Fruit fly (Drosophila melanogaster): ENCODE results near the gene NijA.

NijA gene

DNA sequence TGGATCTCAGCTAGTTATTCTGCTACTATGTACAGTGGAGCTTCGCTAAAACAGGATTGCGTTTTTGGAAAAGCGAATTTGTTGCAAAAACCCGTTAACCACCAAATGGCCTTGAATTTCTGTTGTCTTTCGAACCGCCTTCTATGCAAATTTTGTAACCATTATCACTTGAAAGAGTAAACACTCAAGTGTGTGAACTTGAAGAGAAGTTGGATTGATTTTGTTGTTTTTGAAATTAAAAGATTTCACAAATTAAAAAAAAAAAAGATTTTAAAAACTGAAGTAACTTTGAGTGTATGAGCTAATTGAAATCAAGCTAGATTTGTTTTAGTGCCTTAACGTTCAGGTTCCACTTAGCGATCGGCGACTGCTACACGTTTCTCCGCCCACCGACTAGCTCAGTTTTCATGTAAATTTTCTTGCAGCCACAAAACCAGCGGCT, 12.8 kb downstream of the NijA start (continued):
- TF ChIP-seq shn (GFP tag; optimal IDR thresholded peaks at IDR 0.05) = peak; percentile 51
- peak; percentile 24 for TF ChIP-seq CG31388 (GFP tag; optimal IDR thresholded peaks at IDR 0.05)
- peak; percentile 32 for TF ChIP-seq Chrac-16 (GFP tag; optimal IDR thresholded peaks at IDR 0.05)
- TF ChIP-seq CG12769 (tag; optimal IDR thresholded peaks at IDR 0.05) = no peak
- 0 out of 3 replicates have a peak, but pooled peaks have one; percentile 6 for TF ChIP-seq ase (GFP tag; IDR thresholded peaks at IDR 0.05)
- TF ChIP-seq CG8924 (tag; optimal IDR thresholded peaks at IDR 0.05) = peak; percentile 31
- peak; percentile 81 for TF ChIP-seq ems (GFP tag; optimal IDR thresholded peaks at IDR 0.05)
- TF ChIP-seq rib (GFP tag; IDR thresholded peaks at IDR 0.05) = 0 out of 2 replicates have a peak, but pooled peaks have one; percentile 26
- no peak for TF ChIP-seq CG33557 (GFP tag; optimal IDR thresholded peaks at IDR 0.05)
- peak; percentile 58 for TF ChIP-seq CG6654 (GFP tag; optimal IDR thresholded peaks at IDR 0.05)
- TF ChIP-seq Sry-δ (GFP tag; optimal IDR thresholded peaks at IDR 0.05) = peak; percentile 11
- peak; percentile 78 for TF ChIP-seq HHEX (GFP tag; optimal IDR thresholded peaks at IDR 0.05)
- 0 out of 2 replicates have a peak, but pooled peaks have one; percentile 35 for TF ChIP-seq bowl (GFP tag; IDR thresholded peaks at IDR 0.05)
- peak; percentile 19 for TF ChIP-seq CG10543 (GFP tag; optimal IDR thresholded peaks at IDR 0.05)
- peak; percentile 89 for TF ChIP-seq bab2 (GFP tag; optimal IDR thresholded peaks at IDR 0.05)
- no peak for TF ChIP-seq kni (GFP tag; optimal IDR thresholded peaks at IDR 0.05)
- TF ChIP-seq Trl (optimal IDR thresholded peaks at IDR 0.05) = no peak
- TF ChIP-seq Trl (GFP tag; optimal IDR thresholded peaks at IDR 0.05) = peak; percentile 82
- no peak for TF ChIP-seq zen2 (GFP tag; IDR thresholded peaks at IDR 0.05; ENCODE audit: partially characterized antibody)
- TF ChIP-seq CG2875 (GFP tag; optimal IDR thresholded peaks at IDR 0.05) = peak; percentile 67
- no peak for TF ChIP-seq prd (optimal IDR thresholded peaks at IDR 0.05)
- TF ChIP-seq prd (GFP tag; IDR thresholded peaks at IDR 0.05) = peak; percentile 82
- peak; percentile 76 for TF ChIP-seq pnt (GFP tag; optimal IDR thresholded peaks at IDR 0.05)
- TF ChIP-seq en (GFP tag; optimal IDR thresholded peaks at IDR 0.05) = peak; percentile 36
- TF ChIP-seq peb (GFP tag; IDR thresholded peaks at IDR 0.05) = no peak; the same call in 1 of the 2 replicates
- TF ChIP-seq zfh2 (GFP tag; optimal IDR thresholded peaks at IDR 0.05) = peak; percentile 55
- TF ChIP-seq Eip74EF (GFP tag; optimal IDR thresholded peaks at IDR 0.05) = peak in 1 of 2 experiments; percentile 42
- no peak for TF ChIP-seq TFAM (GFP tag; optimal IDR thresholded peaks at IDR 0.05)
- peak; percentile 62 for TF ChIP-seq unpg (GFP tag; optimal IDR thresholded peaks at IDR 0.05)
- peak; percentile 45 for TF ChIP-seq CG17385 (GFP tag; optimal IDR thresholded peaks at IDR 0.05)
- no peak for TF ChIP-seq sd (tag; optimal IDR thresholded peaks at IDR 0.05)
- peak; percentile 63 for TF ChIP-seq CG15011 (GFP tag; optimal IDR thresholded peaks at IDR 0.05)
- no peak for TF ChIP-seq CG7987 (GFP tag; optimal IDR thresholded peaks at IDR 0.05)
- peak; percentile 48 for TF ChIP-seq CG3847 (GFP tag; IDR thresholded peaks at IDR 0.05)
- TF ChIP-seq jing (GFP tag; optimal IDR thresholded peaks at IDR 0.05) = peak; percentile 24
- no peak for TF ChIP-seq CG3838 (GFP tag; optimal IDR thresholded peaks at IDR 0.05)
- peak; percentile 70 for TF ChIP-seq ATbp (GFP tag; optimal IDR thresholded peaks at IDR 0.05)
- TF ChIP-seq D19B (GFP tag; optimal IDR thresholded peaks at IDR 0.05) = peak; percentile 36
- TF ChIP-seq CG11560 (tag; IDR thresholded peaks at IDR 0.05) = peak; percentile 61; the same call in 1 of the 3 replicates
- peak; percentile 53 for TF ChIP-seq CG18764 (GFP tag; optimal IDR thresholded peaks at IDR 0.05)
- peak; percentile 36 for TF ChIP-seq lilli (GFP tag; optimal IDR thresholded peaks at IDR 0.05)
- TF ChIP-seq CG4404 (GFP tag; IDR thresholded peaks at IDR 0.05) = 0 out of 2 replicates have a peak, but pooled peaks have one; percentile 9
- TF ChIP-seq H2.0 (GFP tag; IDR thresholded peaks at IDR 0.05) = peak; percentile 21; the same call in 1 of the 2 replicates
- TF ChIP-seq psq (GFP tag; optimal IDR thresholded peaks at IDR 0.05) = no peak
- TF ChIP-seq emc (GFP tag; optimal IDR thresholded peaks at IDR 0.05) = peak; percentile 30
- TF ChIP-seq CG2712 (tag; optimal IDR thresholded peaks at IDR 0.05) = peak; percentile 63
- TF ChIP-seq Fer2 (tag; optimal IDR thresholded peaks at IDR 0.05) = peak; percentile 16
- no peak for TF ChIP-seq cad (GFP tag; optimal IDR thresholded peaks at IDR 0.05)
- TF ChIP-seq NfI (GFP tag; optimal IDR thresholded peaks at IDR 0.05) = peak; percentile 46
- TF ChIP-seq CG8359 (GFP tag; optimal IDR thresholded peaks at IDR 0.05; ENCODE audit: borderline replicate concordance) = peak; percentile 34
- no peak for TF ChIP-seq CG2202 (tag; optimal IDR thresholded peaks at IDR 0.05)
